Fruit fly (Drosophila melanogaster): Measurements from ENCODE around the gene CG9119.

The CG9119 gene

DNA sequence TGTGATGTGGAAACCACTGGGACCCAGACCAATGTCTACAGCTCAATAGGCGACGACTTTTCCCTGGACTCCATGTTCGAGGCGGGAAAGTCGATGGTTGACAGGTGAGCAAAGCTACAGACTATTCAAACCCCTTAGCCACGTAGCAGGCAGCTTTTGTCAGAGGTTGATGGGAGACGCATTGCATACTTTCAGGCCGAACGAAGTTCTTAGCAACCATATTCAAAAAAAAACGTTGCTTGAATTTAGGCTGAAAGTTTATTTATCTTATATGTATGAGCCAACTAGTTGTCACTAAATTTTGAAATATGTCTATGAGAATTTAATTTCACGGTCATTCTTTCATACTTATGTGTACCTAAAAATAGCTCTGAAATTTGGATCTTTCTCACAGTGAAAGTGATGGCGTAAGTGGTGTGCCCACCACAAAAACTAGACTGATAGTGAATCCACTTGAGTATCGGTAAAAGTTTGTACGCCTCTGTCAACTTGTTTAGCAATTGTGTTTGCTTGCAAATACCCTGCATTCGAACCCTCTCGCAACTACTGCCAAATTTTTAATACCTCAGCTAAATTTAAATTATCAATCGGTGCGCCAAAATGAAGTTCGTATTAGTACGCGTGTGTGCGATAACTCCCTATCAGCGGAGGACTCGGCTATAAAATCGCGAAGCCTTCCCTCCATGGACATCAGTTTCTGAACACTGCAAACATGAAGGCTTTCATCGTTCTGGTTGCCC is 2.3 kb upstream of the CG9119 start, which contains the start of gene LysB (continued):
- TF ChIP-seq CG12299 (tag; optimal IDR thresholded peaks at IDR 0.05) (no peak), CG16863 (GFP tag; optimal IDR thresholded peaks at IDR 0.05) (no peak), gcm2 (GFP tag; optimal IDR thresholded peaks at IDR 0.05) (no peak), CG6791 (GFP tag; IDR thresholded peaks at IDR 0.05; ENCODE audit: partially characterized antibody) (0 out of 3 replicates have a peak, but pooled peaks have one; percentile 18), shn (GFP tag; optimal IDR thresholded peaks at IDR 0.05) (no peak), fu2 (GFP tag; optimal IDR thresholded peaks at IDR 0.05) (no peak), Drgx (GFP tag; IDR thresholded peaks at IDR 0.05) (no peak; the same call in 1 of the 2 replicates), psq (GFP tag; optimal IDR thresholded peaks at IDR 0.05) (no peak), CG2116 (GFP tag; optimal IDR thresholded peaks at IDR 0.05) (no peak), CG9932 (GFP tag; IDR thresholded peaks at IDR 0.05) (no peak), HLH4C (GFP tag; IDR thresholded peaks at IDR 0.05; ENCODE audit: partially characterized antibody) (no peak), CG10147 (GFP tag; optimal IDR thresholded peaks at IDR 0.05) (no peak), Ets65A (GFP tag) (no peak), ci (GFP tag; IDR thresholded peaks at IDR 0.05) (no peak), CG2129 (GFP tag; IDR thresholded peaks at IDR 0.05; ENCODE audit: partially characterized antibody) (no peak), jing (GFP tag; optimal IDR thresholded peaks at IDR 0.05) (no peak), grau (tag; optimal IDR thresholded peaks at IDR 0.05) (no peak), CG6813 (GFP tag; optimal IDR thresholded peaks at IDR 0.05) (no peak), Jarid2 (GFP tag; optimal IDR thresholded peaks at IDR 0.05) (peak; percentile 4), toy (GFP tag; IDR thresholded peaks at IDR 0.05) (no peak), CG12071 (GFP tag; optimal IDR thresholded peaks at IDR 0.05) (no peak), CG13624 (GFP tag; optimal IDR thresholded peaks at IDR 0.05) (peak; percentile 7), CG3726 (GFP tag; IDR thresholded peaks at IDR 0.05) (no peak), CG4282 (GFP tag; optimal IDR thresholded peaks at IDR 0.05) (no peak), chm (GFP tag; IDR thresholded peaks at IDR 0.05) (no peak), bcd (GFP tag; optimal IDR thresholded peaks at IDR 0.05) (no peak), Gug (GFP tag; IDR thresholded peaks at IDR 0.05) (no peak), zen2 (GFP tag; IDR thresholded peaks at IDR 0.05; ENCODE audit: partially characterized antibody) (no peak), phol (tag; optimal IDR thresholded peaks at IDR 0.05) (no peak), CG6683 (GFP tag; optimal IDR thresholded peaks at IDR 0.05) (no peak), CG17912 (GFP tag; optimal IDR thresholded peaks at IDR 0.05) (no peak), Dp (GFP tag; optimal IDR thresholded peaks at IDR 0.05) (peak; percentile 59), ato (GFP tag; IDR thresholded peaks at IDR 0.05; ENCODE audit: partially characterized antibody) (0 out of 2 replicates have a peak, but pooled peaks have one; percentile 26), CG2120 (GFP tag; optimal IDR thresholded peaks at IDR 0.05) (no peak), Bteb2 (GFP tag; optimal IDR thresholded peaks at IDR 0.05) (no peak), CG7786 (GFP tag; optimal IDR thresholded peaks at IDR 0.05) (no peak), CoRest (tag; optimal IDR thresholded peaks at IDR 0.05) (peak; percentile 21), Bgb (GFP tag; IDR thresholded peaks at IDR 0.05; ENCODE audit: partially characterized antibody) (peak; percentile 45; the same call in 1 of the 2 replicates), Poxn (GFP tag; IDR thresholded peaks at IDR 0.05) (no peak), Hsf (GFP tag; optimal IDR thresholded peaks at IDR 0.05) (no peak), Stat92E (GFP tag; optimal IDR thresholded peaks at IDR 0.05) (no peak), B-H2 (GFP tag; optimal IDR thresholded peaks at IDR 0.05) (no peak), Chrac-16 (GFP tag; optimal IDR thresholded peaks at IDR 0.05) (no peak), dmrt99B (tag; optimal IDR thresholded peaks at IDR 0.05) (no peak), Doc3 (GFP tag; IDR thresholded peaks at IDR 0.05; ENCODE audit: partially characterized antibody) (no peak), CG15011 (GFP tag; optimal IDR thresholded peaks at IDR 0.05) (no peak), CG1602 (GFP tag; optimal IDR thresholded peaks at IDR 0.05) (no peak), CG8290 (GFP tag; optimal IDR thresholded peaks at IDR 0.05) (no peak), CG8290 (tag; optimal IDR thresholded peaks at IDR 0.05) (peak in 1 of 2 experiments; percentile 32)
